Worm (Caenorhabditis elegans) whole organism, mixed stage, embryonic: ENCODE measurements around the gene ugt-55.

Experiments used
- M03D4.4 ChIP-seq: sonication (generic microtip); optimal IDR thresholded peaks from 2 replicates; lab custom pipeline; 2017; ENCODE audit warnings: mild to moderate bottlenecking, missing genetic modification characterization, missing compliant biosample characterization
- bed-3 ChIP-seq: fragments of 200-800 bp; sonication (Bioruptor generic); optimal IDR thresholded peaks from 3 replicates; lab custom pipeline; 2018; ENCODE audit warnings: mild to moderate bottlenecking, missing genetic modification characterization, moderate library complexity, missing compliant biosample characterization
- blmp-1 ChIP-seq: fragments of 150-350 bp; optimal IDR thresholded peaks from 2 replicates; lab custom pipeline; 2014; ENCODE audit warnings: missing biosample characterization, missing genetic modification characterization
- ceh-39 ChIP-seq: fragments of 150-350 bp; optimal IDR thresholded peaks from 2 replicates; lab custom pipeline; 2014; ENCODE audit warnings: missing biosample characterization, missing genetic modification characterization
- ceh-43 ChIP-seq: fragments of 200-800 bp; sonication (Bioruptor generic); optimal IDR thresholded peaks from 2 replicates; lab custom pipeline; 2018; ENCODE audit warnings: mild to moderate bottlenecking, missing genetic modification characterization, moderate library complexity, missing compliant biosample characterization
- ceh-83 ChIP-seq: fragments of 200-800 bp; sonication (Bioruptor generic); optimal IDR thresholded peaks from 2 replicates; lab custom pipeline; 2018; ENCODE audit warnings: mild to moderate bottlenecking, missing genetic modification characterization, missing compliant biosample characterization
- ces-1 ChIP-seq: fragments of 150-350 bp; optimal IDR thresholded peaks from 2 replicates; lab custom pipeline; 2014; ENCODE audit warnings: missing biosample characterization, missing genetic modification reagents, missing genetic modification characterization
- cnd-1 ChIP-seq: fragments of 200-800 bp; sonication (Bioruptor generic); optimal IDR thresholded peaks from 2 replicates; lab custom pipeline; 2018; ENCODE audit warnings: mild to moderate bottlenecking, missing genetic modification characterization, missing compliant biosample characterization
- drap-1 ChIP-seq: fragments of 200-800 bp; sonication (Bioruptor generic); optimal IDR thresholded peaks from 3 replicates; lab custom pipeline; 2018; ENCODE audit warnings: mild to moderate bottlenecking, missing genetic modification characterization, missing compliant biosample characterization
- elt-1 ChIP-seq: sonication (generic microtip); optimal IDR thresholded peaks from 2 replicates; lab custom pipeline; 2017; ENCODE audit warnings: missing genetic modification characterization, mild to moderate bottlenecking, missing compliant biosample characterization, antibody characterized with exemption, moderate library complexity, borderline replicate concordance; ENCODE audit not compliant: insufficient read depth
- elt-3 ChIP-seq: fragments of 150-350 bp; optimal IDR thresholded peaks from 2 replicates; lab custom pipeline; 2014; ENCODE audit warnings: missing biosample characterization, missing genetic modification characterization
- flh-1 ChIP-seq: fragments of 200-800 bp; sonication (Bioruptor generic); optimal IDR thresholded peaks from 2 replicates; lab custom pipeline; 2018; ENCODE audit warnings: mild to moderate bottlenecking, missing genetic modification characterization, moderate library complexity, missing compliant biosample characterization
- ham-2 ChIP-seq: fragments of 200-800 bp; sonication (Bioruptor generic); optimal IDR thresholded peaks from 2 replicates; lab custom pipeline; 2018; ENCODE audit warnings: mild to moderate bottlenecking, missing genetic modification characterization, missing compliant biosample characterization
- hlh-1 ChIP-seq: fragments of 150-350 bp; optimal IDR thresholded peaks from 2 replicates; lab custom pipeline; 2014; ENCODE audit warnings: missing biosample characterization, missing genetic modification reagents, missing genetic modification characterization
- lin-13 ChIP-seq: fragments of 150-350 bp; optimal IDR thresholded peaks from 2 replicates; lab custom pipeline; 2014; ENCODE audit warnings: missing biosample characterization, missing genetic modification characterization
- lin-32 ChIP-seq: fragments of 200-800 bp; sonication (Bioruptor generic); optimal IDR thresholded peaks from 2 replicates; lab custom pipeline; 2018; ENCODE audit warnings: mild to moderate bottlenecking, missing genetic modification characterization, missing compliant biosample characterization
- lsy-2 ChIP-seq: fragments of 150-350 bp; optimal IDR thresholded peaks from 2 replicates; lab custom pipeline; 2014; ENCODE audit warnings: missing biosample characterization, missing genetic modification characterization
- mab-5 ChIP-seq: fragments of 150-350 bp; optimal IDR thresholded peaks from 2 replicates; lab custom pipeline; 2014; ENCODE audit warnings: missing biosample characterization, missing genetic modification characterization
- mep-1 ChIP-seq: fragments of 150-350 bp; optimal IDR thresholded peaks from 2 replicates; lab custom pipeline; 2017; ENCODE audit warnings: missing biosample characterization, missing genetic modification reagents, missing genetic modification characterization, inconsistent platforms
- mls-2 ChIP-seq: sonication (generic microtip); optimal IDR thresholded peaks from 2 replicates; lab custom pipeline; 2016; ENCODE audit warnings: mild to moderate bottlenecking, missing genetic modification characterization, moderate library complexity, missing compliant biosample characterization
- nhr-12 ChIP-seq: fragments of 150-350 bp; optimal IDR thresholded peaks from 2 replicates; lab custom pipeline; 2014; ENCODE audit warnings: missing biosample characterization, missing genetic modification characterization
- nhr-2 ChIP-seq: fragments of 150-350 bp; optimal IDR thresholded peaks from 2 replicates; lab custom pipeline; 2014; ENCODE audit warnings: missing biosample characterization, missing genetic modification characterization
- nhr-237 ChIP-seq: fragments of 150-350 bp; optimal IDR thresholded peaks from 2 replicates; lab custom pipeline; 2014; ENCODE audit warnings: missing biosample characterization, missing genetic modification characterization
- nhr-28 ChIP-seq: fragments of 150-350 bp; optimal IDR thresholded peaks from 2 replicates; lab custom pipeline; 2014; ENCODE audit warnings: missing biosample characterization, missing genetic modification characterization
- nhr-76 ChIP-seq: sonication (generic microtip); optimal IDR thresholded peaks from 2 replicates; lab custom pipeline; 2017; ENCODE audit warnings: missing biosample characterization, missing genetic modification characterization
- pha-4 ChIP-seq: fragments of 150-350 bp; optimal IDR thresholded peaks from 2 replicates; lab custom pipeline; 2018; ENCODE audit warnings: missing biosample characterization, missing genetic modification reagents, missing genetic modification characterization
- sem-2 ChIP-seq: fragments of 200-800 bp; sonication (Bioruptor generic); optimal IDR thresholded peaks from 2 replicates; lab custom pipeline; 2018; ENCODE audit warnings: mild to moderate bottlenecking, missing genetic modification characterization, missing compliant biosample characterization
- snpc-4 ChIP-seq: fragments of 150-350 bp; optimal IDR thresholded peaks from 2 replicates; lab custom pipeline; 2014; ENCODE audit warnings: missing biosample characterization, missing genetic modification characterization
- sptf-1 ChIP-seq: sonication (generic microtip); optimal IDR thresholded peaks from 2 replicates; lab custom pipeline; 2017; ENCODE audit warnings: mild to moderate bottlenecking, missing genetic modification characterization, moderate library complexity, missing compliant biosample characterization
- tbx-8 ChIP-seq: fragments of 200-800 bp; sonication (Bioruptor generic); optimal IDR thresholded peaks from 2 replicates; lab custom pipeline; 2018; ENCODE audit warnings: mild to moderate bottlenecking, missing genetic modification characterization, moderate library complexity, missing compliant biosample characterization
- unc-120 ChIP-seq: sonication (generic microtip); optimal IDR thresholded peaks from 2 replicates; lab custom pipeline; 2017; ENCODE audit warnings: missing genetic modification characterization, missing compliant biosample characterization; ENCODE audit not compliant: poor library complexity, severe bottlenecking
- unc-39 ChIP-seq: fragments of 150-350 bp; optimal IDR thresholded peaks from 2 replicates; lab custom pipeline; 2014; ENCODE audit warnings: missing biosample characterization, missing genetic modification characterization
- unc-62 ChIP-seq: fragments of 150-350 bp; optimal IDR thresholded peaks from 2 replicates; lab custom pipeline; 2014; ENCODE audit warnings: missing biosample characterization, missing genetic modification reagents, missing genetic modification characterization
- zip-8 ChIP-seq: fragments of 150-350 bp; optimal IDR thresholded peaks from 2 replicates; lab custom pipeline; 2014; ENCODE audit warnings: missing biosample characterization, missing genetic modification characterization
- ztf-11 ChIP-seq: fragments of 150-350 bp; optimal IDR thresholded peaks from 2 replicates; lab custom pipeline; 2014; ENCODE audit warnings: missing biosample characterization, missing genetic modification characterization

ugt-55 gene

ce11 chrV:12300780-12301460 lies 44.4 kb downstream of the ugt-55 start:
- TF ChIP-seq nhr-28 = no peak
- no peak for TF ChIP-seq nhr-12 (tag; lab: Kevin White, UChicago)
- TF ChIP-seq M03D4.4 = no peak
- TF ChIP-seq nhr-76 (tag; lab: Kevin White, UChicago) = no peak
- TF ChIP-seq unc-120 = no peak
- TF ChIP-seq elt-1 (tag; lab: Kevin White, UChicago) = no peak
- TF ChIP-seq unc-62 (GFP tag; lab: Kevin White, UChicago) = no peak
- TF ChIP-seq mab-5 = no peak
- TF ChIP-seq cnd-1 (tag; lab: Kevin White, UChicago) = no peak
- TF ChIP-seq snpc-4 (tag; lab: Kevin White, UChicago) = no peak

DNA sequence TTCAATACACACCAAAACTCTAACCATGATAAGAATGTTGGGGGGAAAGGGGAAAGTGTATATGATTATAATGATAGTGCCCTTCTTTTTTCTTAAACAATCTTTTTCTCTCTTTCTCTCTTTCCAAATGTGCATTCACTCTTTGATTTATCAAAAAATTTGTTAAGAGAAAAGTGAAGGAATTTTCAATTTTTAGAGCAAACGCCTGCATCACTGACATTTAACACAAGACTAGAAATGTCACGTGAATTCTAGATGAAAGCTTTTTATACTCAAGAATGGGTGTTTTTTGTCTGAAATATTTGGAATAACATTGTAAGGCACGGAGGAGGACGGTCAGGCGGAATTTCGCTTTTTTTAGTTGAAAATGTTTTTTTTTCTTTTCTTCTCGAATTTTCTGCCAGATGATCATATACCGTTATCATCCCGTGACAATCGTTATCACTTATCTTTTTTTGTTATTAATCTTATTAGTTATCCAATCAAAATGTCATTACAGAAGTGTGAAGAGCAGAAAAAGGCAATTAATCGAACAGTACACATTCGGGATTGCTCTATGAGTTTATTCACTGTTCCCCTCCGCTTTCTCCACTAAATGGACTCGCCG lies 45.6 kb downstream of the ugt-55 start, which contains the start of the genes frm-7 and F55C5.17:
Gene frm-7, plus strand, starts transcription at position 500 of the 607 bp plus-strand sequence.
Gene F55C5.17, plus strand, starts transcription at position 557 of the 607 bp plus-strand sequence.
- no peak for TF ChIP-seq lin-13 (tag; lab: Kevin White, UChicago)
- TF ChIP-seq sptf-1 = no peak
- TF ChIP-seq ceh-83 = no peak
- TF ChIP-seq nhr-76 (tag; lab: Kevin White, UChicago) = no peak
- TF ChIP-seq mls-2 (tag; lab: Kevin White, UChicago) = no peak
- TF ChIP-seq mep-1 = no peak
- TF ChIP-seq drap-1 (GFP tag; lab: Kevin White, UChicago) = no peak
- no peak for TF ChIP-seq sem-2 (GFP tag; lab: Kevin White, UChicago)
- no peak for TF ChIP-seq nhr-2 (tag; lab: Kevin White, UChicago)
- TF ChIP-seq mab-5 = no peak
- TF ChIP-seq ham-2 = no peak

ce11 chrV:12303453-12304077 lies 47.1 kb downstream of the ugt-55 start:
- peak; percentile 100 for TF ChIP-seq mls-2 (tag; lab: Kevin White, UChicago)
- TF ChIP-seq nhr-237 (tag; lab: Kevin White, UChicago) = peak; percentile 60
- TF ChIP-seq M03D4.4 = peak; percentile 99
- peak; percentile 99 for TF ChIP-seq cnd-1 (tag; lab: Kevin White, UChicago)
- TF ChIP-seq unc-120 = peak; percentile 100
- TF ChIP-seq unc-39 (tag; lab: Kevin White, UChicago) = peak; percentile 92
- peak; percentile 99 for TF ChIP-seq bed-3 (GFP tag; lab: Kevin White, UChicago)
- TF ChIP-seq elt-3 (tag; lab: Kevin White, UChicago) = peak; percentile 82
- TF ChIP-seq ceh-39 = peak; percentile 84
- TF ChIP-seq ceh-83 = peak; percentile 100
- TF ChIP-seq ceh-43 (GFP tag; lab: Kevin White, UChicago) = peak; percentile 99
- TF ChIP-seq ham-2 = peak; percentile 99
- TF ChIP-seq flh-1 (GFP tag; lab: Kevin White, UChicago) = peak; percentile 99
- TF ChIP-seq ces-1 (GFP tag; lab: Kevin White, UChicago) = peak; percentile 68
- TF ChIP-seq lin-13 (tag; lab: Kevin White, UChicago) = peak; percentile 92
- peak; percentile 82 for TF ChIP-seq elt-1 (tag; lab: Kevin White, UChicago)
- TF ChIP-seq mep-1 = peak; percentile 79
- TF ChIP-seq nhr-76 (tag; lab: Kevin White, UChicago) = peak; percentile 83
- TF ChIP-seq ztf-11 (tag; lab: Kevin White, UChicago) = peak; percentile 95
- peak; percentile 96 for TF ChIP-seq unc-62 (GFP tag; lab: Kevin White, UChicago)
- TF ChIP-seq nhr-12 (tag; lab: Kevin White, UChicago) = peak; percentile 80
- TF ChIP-seq hlh-1 (tag; lab: Kevin White, UChicago) = peak; percentile 83
- peak; percentile 14 for TF ChIP-seq nhr-2 (tag; lab: Kevin White, UChicago)
- peak; percentile 7 for TF ChIP-seq zip-8 (tag; lab: Kevin White, UChicago)
- peak; percentile 75 for TF ChIP-seq mab-5
- peak; percentile 97 for TF ChIP-seq nhr-28
- peak; percentile 79 for TF ChIP-seq lsy-2 (tag; lab: Kevin White, UChicago)
- peak; percentile 100 for TF ChIP-seq sptf-1
- TF ChIP-seq pha-4 (tag; lab: Kevin White, UChicago) = peak; percentile 85
- peak; percentile 100 for TF ChIP-seq drap-1 (GFP tag; lab: Kevin White, UChicago)
- no peak for TF ChIP-seq snpc-4 (tag; lab: Kevin White, UChicago)
- TF ChIP-seq blmp-1 (tag; lab: Kevin White, UChicago) = peak; percentile 68
- peak; percentile 100 for TF ChIP-seq tbx-8
- TF ChIP-seq lin-32 (GFP tag; lab: Kevin White, UChicago) = peak; percentile 100
- peak; percentile 99 for TF ChIP-seq sem-2 (GFP tag; lab: Kevin White, UChicago)
